Worm (Caenorhabditis elegans): ENCODE measurements around the gene sftd-3.

The sftd-3 gene

ce11 chrII:8953703-8954102, 10.2 kb downstream of the sftd-3 start:
- no peak for TF ChIP-seq cebp-2 (GFP tag; IDR thresholded peaks at IDR 0.05)
- no peak for TF ChIP-seq D2030.7 (GFP tag; IDR thresholded peaks at IDR 0.05)
- no peak for TF ChIP-seq let-607 (tag; optimal IDR thresholded peaks at IDR 0.05)
- TF ChIP-seq ceh-79 (tag; optimal IDR thresholded peaks at IDR 0.05), result no peak
- TF ChIP-seq unc-62 (GFP tag; optimal IDR thresholded peaks at IDR 0.05), result no peak
- TF ChIP-seq tbx-9 (tag; optimal IDR thresholded peaks at IDR 0.05; ENCODE audit: borderline replicate concordance), result no peak
- no peak for TF ChIP-seq ceh-40 (GFP tag; IDR thresholded peaks at IDR 0.05)

DNA sequence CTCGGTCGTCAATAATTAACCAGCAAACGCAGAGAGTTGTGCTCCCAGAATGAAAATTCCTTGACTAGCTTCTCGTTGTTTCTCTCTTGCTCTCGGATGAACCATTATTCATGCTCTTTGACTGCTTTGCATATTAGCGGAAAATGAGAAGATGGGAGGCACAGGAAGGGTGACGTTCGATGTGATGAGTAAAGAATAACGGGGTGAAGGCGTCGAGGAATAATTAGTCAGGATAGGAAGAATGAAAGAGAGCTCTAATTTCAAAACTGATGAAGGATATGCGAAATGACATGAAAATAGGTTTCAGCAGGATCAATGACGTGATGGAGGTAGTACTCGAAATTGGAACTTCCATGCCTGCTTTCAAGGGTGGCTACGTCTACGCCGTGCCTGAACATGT, 12.7 kb downstream of the sftd-3 start:
- TF ChIP-seq ZK185.1 (tag; optimal IDR thresholded peaks at IDR 0.05; ENCODE audit: poor library complexity, severe bottlenecking) (no peak), pha-4 (tag; optimal IDR thresholded peaks at IDR 0.05) (no peak)

ce11 chrII:8948640-8949039, 15.3 kb downstream of the sftd-3 start:
- TF ChIP-seq F52B5.7 (tag; optimal IDR thresholded peaks at IDR 0.05), result no peak
- TF ChIP-seq nhr-80 (tag; optimal IDR thresholded peaks at IDR 0.05), result no peak
- no peak for TF ChIP-seq Y56A3A.18 (GFP tag; IDR thresholded peaks at IDR 0.05)
- no peak for TF ChIP-seq hlh-26 (GFP tag; conservative IDR thresholded peaks at IDR 0.05)
- TF ChIP-seq attf-3 (GFP tag; conservative IDR thresholded peaks at IDR 0.05), result no peak
- no peak for TF ChIP-seq chd-7 (tag; optimal IDR thresholded peaks at IDR 0.05)

DNA sequence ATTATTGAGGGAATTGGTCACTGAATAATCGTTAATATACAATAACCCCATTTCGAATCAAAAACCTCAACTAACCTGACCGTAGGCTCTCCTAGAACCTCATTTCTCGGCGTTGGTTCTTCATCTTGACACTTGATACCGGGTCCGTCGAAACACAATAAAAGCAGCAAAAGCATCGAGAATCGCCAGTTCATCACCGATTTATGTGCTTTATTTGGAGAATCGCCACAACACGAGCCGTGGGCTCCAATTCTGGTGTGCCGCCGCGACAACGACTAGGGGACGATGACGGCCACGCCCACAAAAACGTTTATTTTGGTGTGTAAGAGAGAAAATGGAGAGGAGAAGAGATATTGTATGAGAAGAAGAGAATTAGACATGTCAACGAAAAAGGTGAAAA, 16.6 kb downstream of the sftd-3 start, which contains the start of gene cutl-15:
TSS of gene cutl-15 (minus strand) at position 298 of the 400 bp plus-strand sequence.
- TF ChIP-seq bed-1 (GFP tag; IDR thresholded peaks at IDR 0.05), result no peak
- TF ChIP-seq F22D6.2 (tag; optimal IDR thresholded peaks at IDR 0.05), result no peak
- no peak for TF ChIP-seq tbp1 (GFP tag; optimal IDR thresholded peaks at IDR 0.05)
- TF ChIP-seq ceh-91 (GFP tag; IDR thresholded peaks at IDR 0.05), result no peak
- no peak for TF ChIP-seq ama-1 (optimal IDR thresholded peaks at IDR 0.05)
- no peak for TF ChIP-seq ama-1 (GFP tag; optimal IDR thresholded peaks at IDR 0.05)
- TF ChIP-seq him-1 (tag; optimal IDR thresholded peaks at IDR 0.05), result no peak
- no peak for TF ChIP-seq ceh-58 (GFP tag; IDR thresholded peaks at IDR 0.05)
- TF ChIP-seq madf-3 (GFP tag; IDR thresholded peaks at IDR 0.05), result no peak
- TF ChIP-seq attf-5 (GFP tag; optimal IDR thresholded peaks at IDR 0.05), result no peak
- TF ChIP-seq T07F8.4 (tag; optimal IDR thresholded peaks at IDR 0.05), result no peak
- TF ChIP-seq let-607 (tag; optimal IDR thresholded peaks at IDR 0.05), result no peak
- no peak for TF ChIP-seq F57C9.4 (tag; optimal IDR thresholded peaks at IDR 0.05)
- no peak for TF ChIP-seq aptf-3 (GFP tag; IDR thresholded peaks at IDR 0.05)
- no peak for TF ChIP-seq nhr-179 (tag; optimal IDR thresholded peaks at IDR 0.05)

DNA sequence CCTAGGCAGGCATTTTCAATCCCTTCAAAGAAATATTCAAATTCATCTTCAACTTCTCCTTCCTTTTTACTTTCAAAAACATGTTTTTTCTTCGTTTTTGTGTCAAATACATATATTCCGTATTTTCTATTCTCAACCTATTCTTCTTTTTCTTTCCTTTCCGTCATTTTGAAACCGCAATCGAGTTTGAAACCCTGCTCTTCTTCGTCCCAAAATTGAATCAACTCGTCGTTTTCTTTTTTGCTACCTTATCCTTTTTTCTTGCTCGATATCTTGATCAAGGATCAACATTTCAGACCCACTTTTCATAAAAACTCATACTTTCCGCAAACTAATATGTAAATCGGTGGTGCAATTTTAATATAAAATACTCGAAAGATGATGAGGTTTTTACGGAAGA, 18.8 kb downstream of the sftd-3 start:
- no peak for TF ChIP-seq nhr-27 (tag; optimal IDR thresholded peaks at IDR 0.05)
- TF ChIP-seq zim-3 (tag; optimal IDR thresholded peaks at IDR 0.05), result no peak
- TF ChIP-seq ceh-40 (GFP tag; IDR thresholded peaks at IDR 0.05), result no peak
- no peak for TF ChIP-seq C06A6.2 (GFP tag; conservative IDR thresholded peaks at IDR 0.05)
- no peak for TF ChIP-seq bed-1 (GFP tag; IDR thresholded peaks at IDR 0.05)
- no peak for TF ChIP-seq xnd-1 (tag; optimal IDR thresholded peaks at IDR 0.05)
- no peak for TF ChIP-seq hrde-1 (tag; optimal IDR thresholded peaks at IDR 0.05; ENCODE audit: borderline replicate concordance)
- TF ChIP-seq sptf-2 (GFP tag; optimal IDR thresholded peaks at IDR 0.05), result no peak
- TF ChIP-seq B0035.1 (tag; optimal IDR thresholded peaks at IDR 0.05), result no peak
- no peak for TF ChIP-seq ztf-18 (tag; optimal IDR thresholded peaks at IDR 0.05)
